Fruit fly (Drosophila melanogaster) whole organism: ENCODE results near the gene CG31675.

Experiments used
- Dll ChIP-seq: fragments of >200 bp; optimal IDR thresholded peaks from 2 replicates; lab custom pipeline; 2017
- EcR ChIP-seq, 2 experiments: fragments of >200 bp; optimal IDR thresholded peaks; 2 replicates each; lab custom pipeline; 2017; ENCODE audit warnings: missing biosample characterization in 2 of 2, missing genetic modification characterization in 2 of 2, missing genetic modification reagents in 2 of 2
- pan ChIP-seq: fragments of >200 bp; optimal IDR thresholded peaks from 2 replicates; lab custom pipeline; 2017

dm6 chr2L:20904327-20904726 lies 36.8 kb downstream of the CG31675 start:
- TF ChIP-seq Dll (lab: Kevin White, UChicago) (no peak), pan (lab: Kevin White, UChicago) (no peak), EcR (GFP tag; optimal IDR thresholded peaks at IDR 0.05; lab: Kevin White, UChicago) (no peak)
